Fruit fly (Drosophila melanogaster) whole organism, embryonic: ENCODE results near the gene eloF.
A peak's percentile ranks its signal among the peaks of the same experiment; 100 is the strongest.

ENCODE experiments used
- Antp ChIP-seq: fragments of 200-800 bp; sonication (Bioruptor generic); optimal IDR thresholded peaks from 3 replicates; lab custom pipeline; 2016; ENCODE audit warnings: missing biosample characterization, missing genetic modification characterization
- Asciz ChIP-seq: fragments of 200-800 bp; sonication (Bioruptor generic); optimal IDR thresholded peaks from 2 replicates; lab custom pipeline; 2017; ENCODE audit warnings: missing biosample characterization, mild to moderate bottlenecking, missing genetic modification characterization, missing genetic modification reagents
- CG12071 ChIP-seq: fragments of 200-800 bp; sonication (Bioruptor generic); optimal IDR thresholded peaks from 3 replicates; lab custom pipeline; 2018; ENCODE audit warnings: missing biosample characterization, mild to moderate bottlenecking, missing genetic modification characterization
- CG13287 ChIP-seq: fragments of 200-800 bp; sonication (Bioruptor generic); IDR thresholded peaks from 2 replicates; pipeline ENCODE4 v1.3.6; 2022; ENCODE audit warnings: missing biosample characterization, missing genetic modification characterization; ENCODE audit not compliant: partially characterized antibody
- CG17328 ChIP-seq: fragments of 200-800 bp; sonication (Bioruptor generic); IDR thresholded peaks from 2 replicates; pipeline ENCODE4 v1.3.6; 2022; ENCODE audit warnings: missing biosample characterization, missing genetic modification characterization
- CG18476 ChIP-seq: fragments of 200-800 bp; sonication (Bioruptor generic); optimal IDR thresholded peaks from 2 replicates; lab custom pipeline; 2016; ENCODE audit warnings: missing biosample characterization, mild to moderate bottlenecking, missing genetic modification characterization
- CG31441 ChIP-seq: fragments of 200-800 bp; sonication (Bioruptor generic); IDR thresholded peaks from 2 replicates; pipeline ENCODE4 v1.3.6; 2022; ENCODE audit warnings: missing biosample characterization, missing genetic modification characterization
- CG3163 ChIP-seq: fragments of 200-800 bp; sonication (Bioruptor generic); optimal IDR thresholded peaks from 3 replicates; lab custom pipeline; 2016; ENCODE audit warnings: missing biosample characterization, missing genetic modification characterization
- CG33213 ChIP-seq: fragments of 200-800 bp; sonication (Bioruptor generic); optimal IDR thresholded peaks from 3 replicates; lab custom pipeline; 2016; ENCODE audit warnings: missing biosample characterization, missing genetic modification characterization
- CG33557 ChIP-seq: fragments of 200-800 bp; sonication (Bioruptor generic); optimal IDR thresholded peaks from 2 replicates; lab custom pipeline; 2019; ENCODE audit warnings: missing biosample characterization, mild to moderate bottlenecking, missing genetic modification characterization, moderate library complexity
- CG4282 ChIP-seq: fragments of 200-800 bp; sonication (Bioruptor generic); optimal IDR thresholded peaks from 2 replicates; lab custom pipeline; 2016; ENCODE audit warnings: missing biosample characterization, missing genetic modification characterization
- CG6791 ChIP-seq: fragments of 200-800 bp; sonication (Bioruptor generic); IDR thresholded peaks from 3 replicates; pipeline ENCODE4 v1.3.6; 2022; ENCODE audit warnings: missing biosample characterization, missing genetic modification characterization; ENCODE audit not compliant: partially characterized antibody
- CG8089 ChIP-seq: fragments of 200-800 bp; sonication (Bioruptor generic); optimal IDR thresholded peaks from 3 replicates; lab custom pipeline; 2016; ENCODE audit warnings: missing biosample characterization, missing genetic modification characterization
- CG8281 ChIP-seq: fragments of 200-800 bp; sonication (Bioruptor generic); optimal IDR thresholded peaks from 2 replicates; lab custom pipeline; 2018; ENCODE audit warnings: missing biosample characterization, mild to moderate bottlenecking, missing genetic modification characterization, moderate library complexity
- CG9817 ChIP-seq: fragments of 200-800 bp; sonication (Bioruptor generic); optimal IDR thresholded peaks from 2 replicates; lab custom pipeline; 2018; ENCODE audit warnings: missing biosample characterization, mild to moderate bottlenecking, missing genetic modification characterization, moderate library complexity
- CG9932 ChIP-seq: fragments of 200-800 bp; sonication (Bioruptor generic); IDR thresholded peaks from 2 replicates; pipeline ENCODE4 v1.3.6; 2022; ENCODE audit warnings: missing biosample characterization, missing genetic modification characterization
- Dbx ChIP-seq: fragments of 200-800 bp; sonication (Bioruptor generic); IDR thresholded peaks from 3 replicates; pipeline ENCODE4 v1.3.6; 2022; ENCODE audit warnings: missing biosample characterization, missing genetic modification characterization
- Dek ChIP-seq: fragments of 200-800 bp; sonication (Bioruptor generic); optimal IDR thresholded peaks from 3 replicates; lab custom pipeline; 2019; ENCODE audit warnings: missing biosample characterization, mild to moderate bottlenecking, missing genetic modification characterization, moderate library complexity
- Drgx ChIP-seq: fragments of 200-800 bp; sonication (Bioruptor generic); IDR thresholded peaks from 2 replicates; pipeline ENCODE4 v1.3.6; 2022; ENCODE audit warnings: missing biosample characterization, missing genetic modification characterization
- Med ChIP-seq: fragments of 200-800 bp; sonication (Bioruptor generic); peaks from one replicate; lab custom pipeline; 2016; ENCODE audit warnings: missing biosample characterization, missing genetic modification characterization, mild to moderate bottlenecking, inconsistent platforms, moderate library complexity
- Oaz ChIP-seq: fragments of 200-800 bp; sonication (Bioruptor generic); IDR thresholded peaks from 2 replicates; pipeline ENCODE4 v1.3.6; 2022; ENCODE audit warnings: missing biosample characterization, missing genetic modification characterization
- Opbp ChIP-seq: fragments of 200-800 bp; sonication (Bioruptor generic); IDR thresholded peaks from 3 replicates; pipeline ENCODE4 v1.3.6; 2022; ENCODE audit warnings: missing biosample characterization, missing genetic modification characterization; ENCODE audit not compliant: partially characterized antibody
- PHDP ChIP-seq: fragments of 200-800 bp; sonication (Bioruptor generic); optimal IDR thresholded peaks from 3 replicates; lab custom pipeline; 2018; ENCODE audit warnings: missing biosample characterization, mild to moderate bottlenecking, missing genetic modification characterization, moderate library complexity
- Poxn ChIP-seq: fragments of 200-800 bp; sonication (Bioruptor generic); IDR thresholded peaks from 2 replicates; pipeline ENCODE4 v1.3.6; 2022; ENCODE audit warnings: missing biosample characterization, missing genetic modification characterization
- Ravus ChIP-seq: fragments of 200-800 bp; sonication (Bioruptor generic); IDR thresholded peaks from 2 replicates; pipeline ENCODE4 v1.3.6; 2022; ENCODE audit warnings: missing biosample characterization, missing genetic modification characterization
- Scr ChIP-seq: fragments of 200-800 bp; sonication (Bioruptor generic); IDR thresholded peaks from 2 replicates; pipeline ENCODE4 v1.3.6; 2022; ENCODE audit warnings: missing biosample characterization, missing genetic modification characterization; ENCODE audit not compliant: partially characterized antibody
- Sin3A ChIP-seq: fragments of >200 bp; optimal IDR thresholded peaks from 2 replicates; lab custom pipeline; 2018
- YL-1 ChIP-seq: fragments of 200-800 bp; sonication (Bioruptor generic); optimal IDR thresholded peaks from 3 replicates; lab custom pipeline; 2017; ENCODE audit warnings: missing biosample characterization, mild to moderate bottlenecking, missing genetic modification characterization
- br ChIP-seq: fragments of >200 bp; optimal IDR thresholded peaks from 2 replicates; lab custom pipeline; 2017
- chm ChIP-seq: fragments of 200-800 bp; sonication (Bioruptor generic); IDR thresholded peaks from 2 replicates; pipeline ENCODE4 v1.3.6; 2022; ENCODE audit warnings: missing biosample characterization, missing genetic modification characterization
- crol ChIP-seq: fragments of 200-800 bp; sonication (Bioruptor generic); IDR thresholded peaks from 2 replicates; pipeline ENCODE4 v1.3.6; 2022; ENCODE audit warnings: missing biosample characterization, missing genetic modification characterization
- dan ChIP-seq: fragments of 200-800 bp; sonication (Bioruptor generic); IDR thresholded peaks from 2 replicates; pipeline ENCODE4 v1.3.6; 2022; ENCODE audit warnings: missing biosample characterization, missing genetic modification characterization
- dmrt11E ChIP-seq: fragments of 200-800 bp; sonication (Bioruptor generic); optimal IDR thresholded peaks from 3 replicates; lab custom pipeline; 2018; ENCODE audit warnings: missing biosample characterization, mild to moderate bottlenecking, missing genetic modification characterization, moderate library complexity
- eve ChIP-seq, 2 experiments: fragments of >200 bp; optimal IDR thresholded peaks; 2 replicates each; lab custom pipeline; 2017; ENCODE audit warnings: missing biosample characterization in 2 of 2, missing genetic modification characterization in 2 of 2
- fd3F ChIP-seq: fragments of 200-800 bp; sonication (Bioruptor generic); optimal IDR thresholded peaks from 2 replicates; lab custom pipeline; 2018; ENCODE audit warnings: missing biosample characterization, mild to moderate bottlenecking, missing genetic modification characterization, moderate library complexity
- gcm2 ChIP-seq: fragments of 200-800 bp; sonication (Bioruptor generic); optimal IDR thresholded peaks from 2 replicates; lab custom pipeline; 2016; ENCODE audit warnings: missing biosample characterization, missing genetic modification characterization
- grau ChIP-seq: fragments of 200-800 bp; optimal IDR thresholded peaks from 3 replicates; lab custom pipeline; 2019; ENCODE audit warnings: missing biosample characterization, mild to moderate bottlenecking, missing genetic modification characterization, moderate library complexity
- hkb ChIP-seq, 2 experiments: fragments of 200-800 bp in 1 of 2; fragments of >200 bp in 1 of 2; sonication (Bioruptor generic) in 1 of 2; IDR thresholded peaks in 1 of 2; optimal IDR thresholded peaks in 1 of 2; 2 replicates each; pipeline versions ENCODE4 v1.3.6 to Lab custom; 2017 to 2022; ENCODE audit warnings: missing biosample characterization in 1 of 2, missing genetic modification characterization in 1 of 2
- maf-S ChIP-seq: fragments of 200-800 bp; sonication (Bioruptor generic); optimal IDR thresholded peaks from 2 replicates; lab custom pipeline; 2016; ENCODE audit warnings: missing biosample characterization, missing genetic modification characterization
- odd ChIP-seq: fragments of 200-800 bp; sonication (Bioruptor generic); optimal IDR thresholded peaks from 2 replicates; lab custom pipeline; 2017; ENCODE audit warnings: missing biosample characterization, mild to moderate bottlenecking, missing genetic modification characterization
- p53 ChIP-seq: fragments of 200-800 bp; sonication (Bioruptor generic); optimal IDR thresholded peaks from 2 replicates; lab custom pipeline; 2016; ENCODE audit warnings: missing biosample characterization, missing genetic modification characterization
- rib ChIP-seq: fragments of 200-800 bp; sonication (Bioruptor generic); IDR thresholded peaks from 2 replicates; pipeline ENCODE4 v1.3.6; 2022; ENCODE audit warnings: missing biosample characterization, missing genetic modification characterization
- schlank ChIP-seq: fragments of 200-800 bp; sonication (Bioruptor generic); optimal IDR thresholded peaks from 2 replicates; lab custom pipeline; 2018; ENCODE audit warnings: missing biosample characterization, mild to moderate bottlenecking, missing genetic modification characterization
- scrt ChIP-seq: fragments of 200-800 bp; sonication (Bioruptor generic); optimal IDR thresholded peaks from 2 replicates; lab custom pipeline; 2018; ENCODE audit warnings: missing biosample characterization, mild to moderate bottlenecking, missing genetic modification characterization, moderate library complexity
- slp2 ChIP-seq: fragments of 200-800 bp; sonication (Bioruptor generic); optimal IDR thresholded peaks from 2 replicates; lab custom pipeline; 2016; ENCODE audit warnings: missing biosample characterization, missing genetic modification characterization
- sr ChIP-seq: fragments of 200-800 bp; sonication (Bioruptor generic); IDR thresholded peaks from 3 replicates; pipeline ENCODE4 v1.3.6; 2022; ENCODE audit warnings: missing biosample characterization, missing genetic modification characterization
- trh ChIP-seq: fragments of 200-800 bp; sonication (Bioruptor generic); optimal IDR thresholded peaks from 2 replicates; lab custom pipeline; 2016; ENCODE audit warnings: missing biosample characterization, missing genetic modification characterization
- vfl ChIP-seq: fragments of 200-800 bp; sonication (Bioruptor generic); optimal IDR thresholded peaks from 2 replicates; lab custom pipeline; 2016; ENCODE audit warnings: missing biosample characterization, missing genetic modification characterization
- zf30C ChIP-seq: fragments of 200-800 bp; sonication (Bioruptor generic); optimal IDR thresholded peaks from 3 replicates; lab custom pipeline; 2018; ENCODE audit warnings: missing biosample characterization, mild to moderate bottlenecking, missing genetic modification characterization
- zfh1 ChIP-seq: fragments of 200-800 bp; sonication (Bioruptor generic); IDR thresholded peaks from 3 replicates; pipeline ENCODE4 v1.3.6; 2022; ENCODE audit warnings: missing biosample characterization, missing genetic modification characterization
- zfh2 ChIP-seq: fragments of 200-800 bp; sonication (Bioruptor generic); optimal IDR thresholded peaks from 2 replicates; lab custom pipeline; 2016; ENCODE audit warnings: missing biosample characterization, missing genetic modification characterization

Gene eloF

dm6 chr3R:9777941-9778360 is 36.0 kb upstream of the eloF start, which contains the start of gene RpS29 (continued):
- TF ChIP-seq Poxn (GFP tag; lab: Robert Waterston, UW): peak; percentile 60; the same call in 1 of the 2 replicates
- TF ChIP-seq CG33213: peak; percentile 94
- peak; percentile 63 for TF ChIP-seq slp2 (GFP tag; lab: Kevin White, UChicago)
- peak; percentile 74 for TF ChIP-seq CG17328 (GFP tag; lab: Robert Waterston, UW)
- TF ChIP-seq rib (GFP tag; lab: Robert Waterston, UW): peak; percentile 52; the same call in 1 of the 2 replicates
- TF ChIP-seq grau (tag; lab: Kevin White, UChicago): peak; percentile 76
- TF ChIP-seq gcm2: peak; percentile 62
- peak; percentile 97 for TF ChIP-seq CG13287 (GFP tag; lab: Robert Waterston, UW)
- TF ChIP-seq vfl: peak; percentile 79

dm6 chr3R:9779764-9780163 is 34.2 kb upstream of the eloF start, which contains the start of gene CG12947:
TSS of gene CG12947 (plus strand) at chr3R:9780064.
- TF ChIP-seq Med (GFP tag; lab: Kevin White, UChicago): peak; percentile 51
- TF ChIP-seq CG3163: peak; percentile 26
- TF ChIP-seq CG6791 (GFP tag; lab: Robert Waterston, UW): no peak
- 0 out of 2 replicates have a peak, but pooled peaks have one; percentile 12 for TF ChIP-seq chm (GFP tag; lab: Robert Waterston, UW)
- TF ChIP-seq Ravus (GFP tag; lab: Robert Waterston, UW): no peak
- no peak for TF ChIP-seq CG9817
- TF ChIP-seq eve (GFP tag; optimal IDR thresholded peaks at IDR 0.05; lab: Kevin White, UChicago): no peak
- no peak for TF ChIP-seq dan (GFP tag; lab: Robert Waterston, UW)
- no peak for TF ChIP-seq CG31441 (GFP tag; lab: Robert Waterston, UW)
- TF ChIP-seq scrt (GFP tag; lab: Kevin White, UChicago): no peak
- no peak for TF ChIP-seq br (lab: Kevin White, UChicago)
- TF ChIP-seq CG12071 (GFP tag; lab: Kevin White, UChicago): no peak
- no peak for TF ChIP-seq YL-1 (GFP tag; lab: Kevin White, UChicago)
- TF ChIP-seq sr: no peak
- no peak for TF ChIP-seq crol (GFP tag; lab: Robert Waterston, UW)
- TF ChIP-seq Asciz (GFP tag; lab: Kevin White, UChicago): no peak
- no peak for TF ChIP-seq fd3F (GFP tag; lab: Kevin White, UChicago)
- TF ChIP-seq maf-S (GFP tag; lab: Kevin White, UChicago): no peak
- TF ChIP-seq trh (GFP tag; lab: Kevin White, UChicago): no peak
- 0 out of 2 replicates have a peak, but pooled peaks have one; percentile 21 for TF ChIP-seq Drgx (GFP tag; lab: Robert Waterston, UW)
- TF ChIP-seq schlank: no peak
- TF ChIP-seq Sin3A: no peak
- no peak for TF ChIP-seq Oaz (GFP tag; lab: Robert Waterston, UW)
- no peak for TF ChIP-seq PHDP (tag; lab: Kevin White, UChicago)
- TF ChIP-seq zfh2 (GFP tag; lab: Kevin White, UChicago): no peak
- no peak for TF ChIP-seq CG33557
- TF ChIP-seq Antp (GFP tag; lab: Kevin White, UChicago): no peak
- 0 out of 2 replicates have a peak, but pooled peaks have one; percentile 11 for TF ChIP-seq CG9932
- no peak for TF ChIP-seq dmrt11E (tag; lab: Kevin White, UChicago)
- no peak for TF ChIP-seq Opbp (GFP tag; lab: Robert Waterston, UW)
- TF ChIP-seq zfh1 (GFP tag; lab: Robert Waterston, UW): no peak
- no peak for TF ChIP-seq Dek (tag; lab: Kevin White, UChicago)
- TF ChIP-seq odd (GFP tag; lab: Kevin White, UChicago): no peak
- TF ChIP-seq CG18476: no peak
- TF ChIP-seq CG4282 (GFP tag; lab: Kevin White, UChicago): no peak
- no peak for TF ChIP-seq CG8089 (GFP tag; lab: Kevin White, UChicago)
- TF ChIP-seq zf30C (GFP tag; lab: Kevin White, UChicago): no peak
- peak; percentile 11; the same call in 1 of the 2 replicates for TF ChIP-seq Scr (GFP tag; lab: Robert Waterston, UW)
- no peak for TF ChIP-seq hkb (optimal IDR thresholded peaks at IDR 0.05; lab: Kevin White, UChicago)
- no peak for TF ChIP-seq hkb (GFP tag; IDR thresholded peaks at IDR 0.05; lab: Robert Waterston, UW)
- no peak for TF ChIP-seq p53 (GFP tag; lab: Kevin White, UChicago)
- 0 out of 3 replicates have a peak, but pooled peaks have one; percentile 14 for TF ChIP-seq Dbx
- TF ChIP-seq CG8281 (tag; lab: Kevin White, UChicago): no peak
